Worm (Caenorhabditis elegans): ENCODE measurements around the gene B0303.7.

The B0303.7 gene

ce11 chrIII:8689655-8690054 lies 3.8 kb upstream of the B0303.7 start, which contains the start of gene B0303.4:
Gene B0303.4 (plus strand): TSS chrIII:8689850.
- TF ChIP-seq unc-39 (tag; optimal IDR thresholded peaks at IDR 0.05) (no peak), zfp-2 (tag; optimal IDR thresholded peaks at IDR 0.05) (no peak), lim-7 (GFP tag; IDR thresholded peaks at IDR 0.05) (no peak), set-16 (GFP tag; IDR thresholded peaks at IDR 0.05) (no peak), ZK337.2 (GFP tag; IDR thresholded peaks at IDR 0.05) (no peak), daf-8 (GFP tag; IDR thresholded peaks at IDR 0.05) (no peak), lin-13 (GFP tag; optimal IDR thresholded peaks at IDR 0.05) (no peak), hmg-1.1 (GFP tag; IDR thresholded peaks at IDR 0.05) (0 out of 2 replicates have a peak, but pooled peaks have one; percentile 34), dve-1 (tag; optimal IDR thresholded peaks at IDR 0.05; ENCODE audit: insufficient read depth) (peak; percentile 48), ztf-11 (tag; optimal IDR thresholded peaks at IDR 0.05) (no peak), saeg-2 (GFP tag; IDR thresholded peaks at IDR 0.05) (no peak), lin-29 (GFP tag; IDR thresholded peaks at IDR 0.05) (no peak), Y48G9A.11 (GFP tag; IDR thresholded peaks at IDR 0.05) (no peak), nhr-25 (tag; optimal IDR thresholded peaks at IDR 0.05; ENCODE audit: borderline replicate concordance, insufficient read depth) (no peak), madf-5 (GFP tag; IDR thresholded peaks at IDR 0.05) (no peak), ama-1 (optimal IDR thresholded peaks at IDR 0.05) (no peak), mxl-3 (GFP tag; optimal IDR thresholded peaks at IDR 0.05) (peak; percentile 57), hif-1 (tag; optimal IDR thresholded peaks at IDR 0.05) (peak in 1 of 2 experiments; percentile 6), ceh-28 (tag; optimal IDR thresholded peaks at IDR 0.05) (peak; percentile 47), dmd-9 (GFP tag; IDR thresholded peaks at IDR 0.05) (no peak), pqm-1 (tag; optimal IDR thresholded peaks at IDR 0.05) (no peak), gei-8 (GFP tag; optimal IDR thresholded peaks at IDR 0.05) (no peak), hlh-11 (tag; optimal IDR thresholded peaks at IDR 0.05) (peak; percentile 63), T20F7.1 (GFP tag; optimal IDR thresholded peaks at IDR 0.05) (peak; percentile 52), ztf-7 (tag; optimal IDR thresholded peaks at IDR 0.05) (peak; percentile 85), attf-4 (tag; optimal IDR thresholded peaks at IDR 0.05) (no peak), php-3 (GFP tag; IDR thresholded peaks at IDR 0.05) (no peak), daf-19 (GFP tag; conservative IDR thresholded peaks at IDR 0.05) (no peak), D1046.2 (GFP tag; IDR thresholded peaks at IDR 0.05) (no peak), spr-1 (tag; optimal IDR thresholded peaks at IDR 0.05) (no peak), nhr-48 (tag; optimal IDR thresholded peaks at IDR 0.05) (no peak), ZK546.5 (tag; optimal IDR thresholded peaks at IDR 0.05) (no peak), mdt-29 (GFP tag; IDR thresholded peaks at IDR 0.05) (no peak), nhr-102 (tag; optimal IDR thresholded peaks at IDR 0.05) (no peak), ceh-62 (tag; optimal IDR thresholded peaks at IDR 0.05) (no peak), madf-9 (GFP tag; conservative IDR thresholded peaks at IDR 0.05) (no peak), Y105C5A.15 (GFP tag; IDR thresholded peaks at IDR 0.05) (no peak), spr-3 (GFP tag; optimal IDR thresholded peaks at IDR 0.05) (no peak), nhr-111 (GFP tag; optimal IDR thresholded peaks at IDR 0.05) (no peak), F37D6.2 (tag; optimal IDR thresholded peaks at IDR 0.05) (no peak), mes-2 (tag; optimal IDR thresholded peaks at IDR 0.05; ENCODE audit: poor library complexity, severe bottlenecking) (peak; percentile 65), unc-62 (GFP tag; optimal IDR thresholded peaks at IDR 0.05 in 1 of 2) (no peak), unc-62 (tag; optimal IDR thresholded peaks at IDR 0.05) (no peak), fkh-10 (GFP tag; optimal IDR thresholded peaks at IDR 0.05) (no peak), dpl-1 (GFP tag; optimal IDR thresholded peaks at IDR 0.05) (peak; percentile 7), egl-27 (tag; optimal IDR thresholded peaks at IDR 0.05) (no peak), mep-1 (tag; optimal IDR thresholded peaks at IDR 0.05) (peak; percentile 82), duxl-1 (tag; optimal IDR thresholded peaks at IDR 0.05; ENCODE audit: poor library complexity) (no peak), hlh-30 (tag; optimal IDR thresholded peaks at IDR 0.05; ENCODE audit: insufficient read depth) (peak; percentile 90), lin-1 (GFP tag; IDR thresholded peaks at IDR 0.05) (no peak), cey-2 (tag; optimal IDR thresholded peaks at IDR 0.05; ENCODE audit: borderline replicate concordance, insufficient read depth) (no peak)

Data from whole organism, L4 larva.